Fruit fly (Drosophila melanogaster) whole organism, embryonic: ENCODE results near the gene CG18428.

Experiments
- Abd-B ChIP-seq: fragments of 200-800 bp; sonication (Bioruptor generic); optimal IDR thresholded peaks from 2 replicates; lab custom pipeline; 2018; ENCODE audit warnings: missing biosample characterization, mild to moderate bottlenecking, missing genetic modification characterization, moderate library complexity
- Aef1 ChIP-seq: fragments of 200-800 bp; sonication (Bioruptor generic); IDR thresholded peaks from 3 replicates; pipeline ENCODE4 v1.3.6; 2022; ENCODE audit warnings: missing biosample characterization, missing genetic modification characterization
- Asciz ChIP-seq: fragments of 200-800 bp; sonication (Bioruptor generic); optimal IDR thresholded peaks from 2 replicates; lab custom pipeline; 2017; ENCODE audit warnings: missing biosample characterization, mild to moderate bottlenecking, missing genetic modification characterization, missing genetic modification reagents
- Atf3 ChIP-seq: fragments of 200-800 bp; sonication (Bioruptor generic); optimal IDR thresholded peaks from 3 replicates; lab custom pipeline; 2016; ENCODE audit warnings: missing biosample characterization, missing genetic modification characterization
- Atf6 ChIP-seq: fragments of 200-800 bp; sonication (Bioruptor generic); IDR thresholded peaks from 2 replicates; pipeline ENCODE4 v1.3.6; 2022; ENCODE audit warnings: missing biosample characterization, missing genetic modification characterization
- Bdp1 ChIP-seq: fragments of 200-800 bp; sonication (Bioruptor generic); optimal IDR thresholded peaks from 3 replicates; lab custom pipeline; 2016; ENCODE audit warnings: missing biosample characterization, missing genetic modification characterization
- Bteb2 ChIP-seq: fragments of 200-800 bp; sonication (Bioruptor generic); optimal IDR thresholded peaks from 2 replicates; lab custom pipeline; 2016; ENCODE audit warnings: missing biosample characterization, missing genetic modification characterization
- CG11247 ChIP-seq: fragments of 200-800 bp; sonication (Bioruptor generic); IDR thresholded peaks from 2 replicates; pipeline ENCODE4 v1.3.6; 2022; ENCODE audit warnings: missing biosample characterization, missing genetic modification characterization
- CG12219 ChIP-seq: fragments of 200-800 bp; sonication (Bioruptor generic); optimal IDR thresholded peaks from 3 replicates; lab custom pipeline; 2018; ENCODE audit warnings: missing biosample characterization, mild to moderate bottlenecking, missing genetic modification characterization
- CG13287 ChIP-seq: fragments of 200-800 bp; sonication (Bioruptor generic); IDR thresholded peaks from 2 replicates; pipeline ENCODE4 v1.3.6; 2022; ENCODE audit warnings: missing biosample characterization, missing genetic modification characterization; ENCODE audit not compliant: partially characterized antibody
- CG13296 ChIP-seq: fragments of 200-800 bp; sonication (Bioruptor generic); optimal IDR thresholded peaks from 3 replicates; lab custom pipeline; 2018; ENCODE audit warnings: missing biosample characterization, mild to moderate bottlenecking, missing genetic modification characterization
- CG16863 ChIP-seq: fragments of 200-800 bp; sonication (Bioruptor generic); optimal IDR thresholded peaks from 3 replicates; lab custom pipeline; 2016; ENCODE audit warnings: missing biosample characterization, missing genetic modification characterization
- CG17385 ChIP-seq: fragments of 200-800 bp; sonication (Bioruptor generic); optimal IDR thresholded peaks from 3 replicates; lab custom pipeline; 2018; ENCODE audit warnings: missing biosample characterization, mild to moderate bottlenecking, missing genetic modification characterization
- CG2129 ChIP-seq: fragments of 200-800 bp; sonication (Bioruptor generic); IDR thresholded peaks from 2 replicates; pipeline ENCODE4 v1.3.6; 2022; ENCODE audit warnings: missing biosample characterization, missing genetic modification characterization; ENCODE audit not compliant: partially characterized antibody
- CG30403 ChIP-seq: fragments of 200-800 bp; sonication (Bioruptor generic); optimal IDR thresholded peaks from 3 replicates; lab custom pipeline; 2016; ENCODE audit warnings: missing biosample characterization, missing genetic modification characterization
- CG3995 ChIP-seq: fragments of 200-800 bp; sonication (Bioruptor generic); optimal IDR thresholded peaks from 3 replicates; lab custom pipeline; 2016; ENCODE audit warnings: missing biosample characterization, missing genetic modification characterization
- CG7987 ChIP-seq: fragments of 200-800 bp; sonication (Bioruptor generic); optimal IDR thresholded peaks from 2 replicates; lab custom pipeline; 2018; ENCODE audit warnings: missing biosample characterization, mild to moderate bottlenecking, missing genetic modification characterization, moderate library complexity
- CG8944 ChIP-seq: fragments of 200-800 bp; sonication (Bioruptor generic); optimal IDR thresholded peaks from 3 replicates; lab custom pipeline; 2016; ENCODE audit warnings: missing biosample characterization, missing genetic modification characterization
- CrebB ChIP-seq: fragments of 200-800 bp; sonication (Bioruptor generic); optimal IDR thresholded peaks from 3 replicates; lab custom pipeline; 2018; ENCODE audit warnings: missing biosample characterization, mild to moderate bottlenecking, missing genetic modification characterization
- D19A ChIP-seq: fragments of 200-800 bp; optimal IDR thresholded peaks from 3 replicates; lab custom pipeline; 2019; ENCODE audit warnings: missing biosample characterization, mild to moderate bottlenecking, missing genetic modification characterization, moderate library complexity
- Eip74EF ChIP-seq, 2 experiments: fragments of 200-800 bp in 1 of 2; fragments of >200 bp in 1 of 2; sonication (Bioruptor generic) in 1 of 2; optimal IDR thresholded peaks; 2 replicates each; lab custom pipeline; 2017 to 2019; ENCODE audit warnings: missing biosample characterization in 2 of 2, missing genetic modification characterization in 2 of 2, mild to moderate bottlenecking in 1 of 2, moderate library complexity in 1 of 2
- Fer2 ChIP-seq: fragments of 200-800 bp; sonication (Bioruptor generic); optimal IDR thresholded peaks from 2 replicates; lab custom pipeline; 2018; ENCODE audit warnings: missing biosample characterization, mild to moderate bottlenecking, missing genetic modification characterization, moderate library complexity
- GATAe ChIP-seq: fragments of 200-800 bp; sonication (Bioruptor generic); conservative IDR thresholded peaks from 2 replicates; pipeline ENCODE4 v1.3.6; 2022; ENCODE audit warnings: missing biosample characterization, missing genetic modification characterization
- HHEX ChIP-seq: fragments of 200-800 bp; sonication (Bioruptor generic); optimal IDR thresholded peaks from 3 replicates; lab custom pipeline; 2017; ENCODE audit warnings: missing biosample characterization, mild to moderate bottlenecking, missing genetic modification characterization, missing genetic modification reagents
- Hmr ChIP-seq: fragments of 200-800 bp; sonication (Bioruptor generic); optimal IDR thresholded peaks from 3 replicates; lab custom pipeline; 2017; ENCODE audit warnings: mild to moderate bottlenecking, missing biosample characterization, missing genetic modification reagents, missing genetic modification characterization
- Mrtf ChIP-seq: fragments of 200-800 bp; sonication (Bioruptor generic); IDR thresholded peaks from 3 replicates; pipeline ENCODE4 v1.3.6; 2022; ENCODE audit warnings: missing biosample characterization, missing genetic modification characterization
- Pdp1 ChIP-seq, 2 experiments: fragments of 200-800 bp; sonication (Bioruptor generic); optimal IDR thresholded peaks; 3 replicates each; lab custom pipeline; 2016; ENCODE audit warnings: missing biosample characterization in 2 of 2, missing genetic modification characterization in 2 of 2, mild to moderate bottlenecking in 1 of 2, moderate library complexity in 1 of 2
- az2 ChIP-seq: fragments of 200-800 bp; sonication (Bioruptor generic); optimal IDR thresholded peaks from 3 replicates; lab custom pipeline; 2016; ENCODE audit warnings: missing biosample characterization, missing genetic modification characterization
- bowl ChIP-seq: fragments of 200-800 bp; sonication (Bioruptor generic); IDR thresholded peaks from 2 replicates; pipeline ENCODE4 v1.3.6; 2022; ENCODE audit warnings: missing biosample characterization, missing genetic modification characterization
- cg ChIP-seq: fragments of 200-800 bp; sonication (Bioruptor generic); optimal IDR thresholded peaks from 3 replicates; lab custom pipeline; 2019; ENCODE audit warnings: missing biosample characterization, mild to moderate bottlenecking, missing genetic modification characterization, moderate library complexity
- corto ChIP-seq: fragments of 200-800 bp; sonication (Bioruptor generic); optimal IDR thresholded peaks from 2 replicates; lab custom pipeline; 2016; ENCODE audit warnings: missing biosample characterization, mild to moderate bottlenecking, missing genetic modification characterization, moderate library complexity
- croc ChIP-seq: fragments of 200-800 bp; sonication (Bioruptor generic); conservative IDR thresholded peaks from 3 replicates; pipeline ENCODE4 v1.3.6; 2022; ENCODE audit warnings: missing biosample characterization, missing genetic modification characterization
- dati ChIP-seq: fragments of 200-800 bp; sonication (Bioruptor generic); IDR thresholded peaks from 2 replicates; pipeline ENCODE4 v1.3.6; 2022; ENCODE audit warnings: missing biosample characterization, missing genetic modification characterization
- disco-r ChIP-seq: fragments of 200-800 bp; sonication (Bioruptor generic); optimal IDR thresholded peaks from 2 replicates; lab custom pipeline; 2016; ENCODE audit warnings: missing biosample characterization, missing genetic modification characterization
- dmrt99B ChIP-seq: fragments of 200-800 bp; sonication (Bioruptor generic); optimal IDR thresholded peaks from 2 replicates; lab custom pipeline; 2018; ENCODE audit warnings: missing biosample characterization, mild to moderate bottlenecking, missing genetic modification characterization, moderate library complexity
- ems ChIP-seq: fragments of 200-800 bp; sonication (Bioruptor generic); optimal IDR thresholded peaks from 3 replicates; lab custom pipeline; 2016; ENCODE audit warnings: missing biosample characterization, missing genetic modification characterization
- gro ChIP-seq: fragments of 200-800 bp; sonication (Bioruptor generic); optimal IDR thresholded peaks from 2 replicates; lab custom pipeline; 2016; ENCODE audit warnings: missing biosample characterization, missing genetic modification characterization
- ind ChIP-seq: fragments of 200-800 bp; sonication (Bioruptor generic); optimal IDR thresholded peaks from 3 replicates; lab custom pipeline; 2016; ENCODE audit warnings: missing biosample characterization, missing genetic modification characterization
- insv ChIP-seq, 2 experiments: fragments of 200-800 bp; sonication (Bioruptor generic); optimal IDR thresholded peaks; 3 replicates each; lab custom pipeline; 2016 to 2018; ENCODE audit warnings: missing biosample characterization in 2 of 2, missing genetic modification characterization in 2 of 2
- jumu ChIP-seq: fragments of 200-800 bp; sonication (Bioruptor generic); optimal IDR thresholded peaks from 3 replicates; lab custom pipeline; 2016; ENCODE audit warnings: missing biosample characterization, missing genetic modification characterization
- nerfin-1 ChIP-seq: fragments of 200-800 bp; sonication (Bioruptor generic); optimal IDR thresholded peaks from 3 replicates; lab custom pipeline; 2019; ENCODE audit warnings: missing biosample characterization, mild to moderate bottlenecking, missing genetic modification characterization, moderate library complexity
- sd ChIP-seq: fragments of 200-800 bp; sonication (Bioruptor generic); optimal IDR thresholded peaks from 3 replicates; lab custom pipeline; 2018; ENCODE audit warnings: missing biosample characterization, mild to moderate bottlenecking, missing genetic modification characterization, moderate library complexity
- tna ChIP-seq: fragments of 200-800 bp; sonication (Bioruptor generic); IDR thresholded peaks from 2 replicates; pipeline ENCODE4 v1.3.6; 2022; ENCODE audit warnings: missing biosample characterization, missing genetic modification characterization; ENCODE audit not compliant: partially characterized antibody
- tup ChIP-seq: fragments of 200-800 bp; sonication (Bioruptor generic); optimal IDR thresholded peaks from 2 replicates; lab custom pipeline; 2016; ENCODE audit warnings: missing biosample characterization, mild to moderate bottlenecking, missing genetic modification characterization, moderate library complexity

CG18428 gene

DNA sequence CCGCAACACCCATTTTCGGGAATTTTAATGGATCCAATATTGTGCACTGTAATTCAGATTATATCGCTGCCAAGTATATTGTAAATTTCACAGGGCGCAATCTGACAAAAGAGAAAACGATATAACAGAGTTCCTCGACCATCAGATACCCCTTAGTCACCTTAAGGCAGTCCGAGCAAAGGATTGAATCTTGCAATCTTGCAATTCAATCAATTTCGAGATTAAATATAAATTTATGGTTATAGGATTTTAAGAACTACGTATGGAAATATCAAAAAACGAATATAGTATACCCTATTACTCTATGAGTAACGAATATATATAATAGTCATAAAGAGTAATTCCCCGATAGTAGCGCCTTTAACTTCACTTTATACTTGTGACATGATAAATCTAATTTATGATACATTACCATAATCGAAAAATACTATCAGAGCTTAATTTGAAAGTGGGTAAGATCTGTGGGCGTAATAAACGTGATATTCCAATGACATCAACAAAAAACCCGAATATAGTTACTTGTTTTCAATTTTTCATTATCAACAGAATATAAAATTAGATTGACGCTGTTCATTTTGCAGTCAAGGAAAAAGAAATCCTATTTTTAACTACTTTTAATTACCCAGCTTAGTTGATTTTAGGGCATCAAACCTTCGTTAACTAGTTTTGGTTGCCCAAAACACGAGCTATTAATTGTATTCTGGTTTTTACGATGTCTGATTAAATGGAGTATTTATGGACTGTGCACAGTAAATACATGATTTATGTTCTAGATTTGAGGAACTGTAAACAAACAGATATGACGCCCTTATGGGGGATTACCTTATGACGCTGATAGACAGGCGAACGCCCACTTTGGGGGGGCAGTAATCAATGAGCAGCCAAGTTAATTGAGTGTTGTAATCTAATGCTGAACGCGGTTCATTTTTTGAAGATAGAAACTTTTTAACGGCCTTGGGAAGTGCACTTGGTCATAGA lies 29.6 kb downstream of the CG18428 start (continued):
- TF ChIP-seq Abd-B (GFP tag; lab: Kevin White, UChicago), result peak; percentile 3
- no peak for TF ChIP-seq ind (GFP tag; lab: Kevin White, UChicago)
- no peak for TF ChIP-seq disco-r (GFP tag; lab: Kevin White, UChicago)
- no peak for TF ChIP-seq CG7987 (GFP tag; lab: Kevin White, UChicago)
- no peak for TF ChIP-seq Fer2 (tag; lab: Kevin White, UChicago)
- TF ChIP-seq gro (GFP tag; lab: Kevin White, UChicago), result peak; percentile 33
- no peak for TF ChIP-seq CG30403 (GFP tag; lab: Kevin White, UChicago)
- TF ChIP-seq CG8944 (GFP tag; lab: Kevin White, UChicago), result no peak
- TF ChIP-seq jumu, result no peak
- TF ChIP-seq Mrtf, result no peak
- TF ChIP-seq croc, result no peak
- TF ChIP-seq ems (GFP tag; lab: Kevin White, UChicago), result no peak
- TF ChIP-seq bowl (GFP tag; lab: Robert Waterston, UW), result no peak
- TF ChIP-seq HHEX, result no peak
- TF ChIP-seq CG11247 (GFP tag; lab: Robert Waterston, UW), result no peak
- TF ChIP-seq dmrt99B (tag; lab: Kevin White, UChicago), result no peak
- TF ChIP-seq Bteb2 (GFP tag; lab: Kevin White, UChicago), result no peak
- no peak for TF ChIP-seq CG12219 (GFP tag; lab: Kevin White, UChicago)
- peak in 1 of 2 experiments; percentile 9 for TF ChIP-seq Pdp1 (GFP tag; optimal IDR thresholded peaks at IDR 0.05; lab: Kevin White, UChicago)
- no peak for TF ChIP-seq corto (GFP tag; lab: Kevin White, UChicago)
- no peak for TF ChIP-seq CG16863
- TF ChIP-seq Asciz (GFP tag; lab: Kevin White, UChicago), result peak; percentile 34
- no peak for TF ChIP-seq CG13287 (GFP tag; lab: Robert Waterston, UW)
- TF ChIP-seq CG13296 (GFP tag; lab: Kevin White, UChicago), result peak; percentile 20
- TF ChIP-seq sd (tag; lab: Kevin White, UChicago), result peak; percentile 83
- peak in 1 of 2 experiments; percentile 6 for TF ChIP-seq Eip74EF (GFP tag; optimal IDR thresholded peaks at IDR 0.05; lab: Kevin White, UChicago)
- no peak for TF ChIP-seq CrebB (tag; lab: Kevin White, UChicago)
- no peak for TF ChIP-seq CG3995 (GFP tag; lab: Kevin White, UChicago)
- TF ChIP-seq Aef1 (GFP tag; lab: Robert Waterston, UW), result no peak
- no peak for TF ChIP-seq nerfin-1 (tag; lab: Kevin White, UChicago)
- TF ChIP-seq Atf6 (GFP tag; lab: Robert Waterston, UW), result no peak
- TF ChIP-seq az2, result no peak
- TF ChIP-seq insv (GFP tag; optimal IDR thresholded peaks at IDR 0.05; lab: Kevin White, UChicago), result no peak
- no peak for TF ChIP-seq dati (GFP tag; lab: Robert Waterston, UW)
- no peak for TF ChIP-seq CG2129 (GFP tag; lab: Robert Waterston, UW)
- peak; percentile 68 for TF ChIP-seq D19A (tag; lab: Kevin White, UChicago)
- no peak for TF ChIP-seq Atf3 (GFP tag; lab: Kevin White, UChicago)
- no peak for TF ChIP-seq tna (GFP tag; lab: Robert Waterston, UW)
- no peak for TF ChIP-seq Bdp1
- TF ChIP-seq GATAe, result peak; percentile 20; the same call in 1 of the 2 replicates
- TF ChIP-seq Hmr (GFP tag; lab: Kevin White, UChicago), result no peak
- no peak for TF ChIP-seq cg (GFP tag; lab: Kevin White, UChicago)
- TF ChIP-seq CG17385 (GFP tag; lab: Kevin White, UChicago), result no peak
- TF ChIP-seq tup, result no peak
